Fruit fly (Drosophila melanogaster) whole organism, embryonic: Measurements from ENCODE around the gene Elal.

Experiments
- Abd-B ChIP-seq: fragments of 200-800 bp; sonication (Bioruptor generic); optimal IDR thresholded peaks from 2 replicates; lab custom pipeline; 2018; ENCODE audit warnings: missing biosample characterization, mild to moderate bottlenecking, missing genetic modification characterization, moderate library complexity
- BEAF-32 ChIP-seq: fragments of 200-800 bp; sonication (Bioruptor generic); optimal IDR thresholded peaks from 3 replicates; lab custom pipeline; 2017; ENCODE audit warnings: missing biosample characterization, missing genetic modification characterization, mild to moderate bottlenecking, moderate library complexity, missing genetic modification reagents
- CG10462 ChIP-seq: fragments of 200-800 bp; sonication (Bioruptor generic); optimal IDR thresholded peaks from 2 replicates; lab custom pipeline; 2016; ENCODE audit warnings: missing biosample characterization, missing genetic modification characterization
- CG11456 ChIP-seq: fragments of 200-800 bp; sonication (Bioruptor generic); IDR thresholded peaks from 3 replicates; pipeline ENCODE4 v1.3.6; 2022; ENCODE audit warnings: missing biosample characterization, missing genetic modification characterization
- CG11723 ChIP-seq: fragments of 200-800 bp; sonication (Bioruptor generic); optimal IDR thresholded peaks from 2 replicates; lab custom pipeline; 2017; ENCODE audit warnings: missing biosample characterization, mild to moderate bottlenecking, missing genetic modification characterization
- CG12104 ChIP-seq: fragments of 200-800 bp; sonication (Bioruptor generic); optimal IDR thresholded peaks from 3 replicates; lab custom pipeline; 2016; ENCODE audit warnings: missing biosample characterization, missing genetic modification characterization
- CG12155 ChIP-seq: fragments of 200-800 bp; sonication (Bioruptor generic); optimal IDR thresholded peaks from 3 replicates; lab custom pipeline; 2016; ENCODE audit warnings: missing biosample characterization, missing genetic modification characterization
- CG13775 ChIP-seq: fragments of 200-800 bp; sonication (Bioruptor generic); optimal IDR thresholded peaks from 3 replicates; lab custom pipeline; 2017; ENCODE audit warnings: missing biosample characterization, mild to moderate bottlenecking, missing genetic modification characterization
- CG14965 ChIP-seq: fragments of 200-800 bp; sonication (Bioruptor generic); optimal IDR thresholded peaks from 2 replicates; lab custom pipeline; 2016; ENCODE audit warnings: missing biosample characterization, missing genetic modification characterization, borderline replicate concordance
- CG17328 ChIP-seq: fragments of 200-800 bp; sonication (Bioruptor generic); IDR thresholded peaks from 2 replicates; pipeline ENCODE4 v1.3.6; 2022; ENCODE audit warnings: missing biosample characterization, missing genetic modification characterization
- CG17361 ChIP-seq: fragments of 200-800 bp; sonication (Bioruptor generic); IDR thresholded peaks from 3 replicates; pipeline ENCODE4 v1.3.6; 2022; ENCODE audit warnings: missing biosample characterization, missing genetic modification characterization
- CG17612 ChIP-seq: fragments of 200-800 bp; sonication (Bioruptor generic); IDR thresholded peaks from 2 replicates; pipeline ENCODE4 v1.3.6; 2022; ENCODE audit warnings: missing biosample characterization, missing genetic modification characterization
- CG18262 ChIP-seq: fragments of 200-800 bp; optimal IDR thresholded peaks from 3 replicates; lab custom pipeline; 2019; ENCODE audit warnings: missing biosample characterization, mild to moderate bottlenecking, missing genetic modification characterization, moderate library complexity
- CG18476 ChIP-seq: fragments of 200-800 bp; sonication (Bioruptor generic); optimal IDR thresholded peaks from 2 replicates; lab custom pipeline; 2016; ENCODE audit warnings: missing biosample characterization, mild to moderate bottlenecking, missing genetic modification characterization
- CG18764 ChIP-seq: fragments of 200-800 bp; sonication (Bioruptor generic); optimal IDR thresholded peaks from 3 replicates; lab custom pipeline; 2016; ENCODE audit warnings: missing biosample characterization, missing genetic modification characterization
- CG2116 ChIP-seq: fragments of 200-800 bp; sonication (Bioruptor generic); optimal IDR thresholded peaks from 3 replicates; lab custom pipeline; 2018; ENCODE audit warnings: missing biosample characterization, mild to moderate bottlenecking, missing genetic modification characterization
- CG2199 ChIP-seq: fragments of 200-800 bp; sonication (Bioruptor generic); IDR thresholded peaks from 3 replicates; pipeline ENCODE4 v1.3.6; 2022; ENCODE audit warnings: missing biosample characterization, missing genetic modification characterization
- CG30403 ChIP-seq: fragments of 200-800 bp; sonication (Bioruptor generic); optimal IDR thresholded peaks from 3 replicates; lab custom pipeline; 2016; ENCODE audit warnings: missing biosample characterization, missing genetic modification characterization
- CG31365 ChIP-seq: fragments of 200-800 bp; sonication (Bioruptor generic); optimal IDR thresholded peaks from 2 replicates; lab custom pipeline; 2018; ENCODE audit warnings: missing biosample characterization, mild to moderate bottlenecking, missing genetic modification characterization
- CG4282 ChIP-seq: fragments of 200-800 bp; sonication (Bioruptor generic); optimal IDR thresholded peaks from 2 replicates; lab custom pipeline; 2016; ENCODE audit warnings: missing biosample characterization, missing genetic modification characterization
- CG4730 ChIP-seq: fragments of 200-800 bp; sonication (Bioruptor generic); IDR thresholded peaks from 2 replicates; pipeline ENCODE4 v1.3.6; 2022; ENCODE audit warnings: missing biosample characterization, missing genetic modification characterization
- CG4820 ChIP-seq: fragments of 200-800 bp; sonication (Bioruptor generic); optimal IDR thresholded peaks from 3 replicates; lab custom pipeline; 2016; ENCODE audit warnings: missing biosample characterization, missing genetic modification characterization
- CG7745 ChIP-seq: fragments of 200-800 bp; sonication (Bioruptor generic); optimal IDR thresholded peaks from 2 replicates; lab custom pipeline; 2018; ENCODE audit warnings: missing biosample characterization, mild to moderate bottlenecking, missing genetic modification characterization, moderate library complexity
- CG8290 ChIP-seq, 3 experiments: fragments of 200-800 bp; sonication (Bioruptor generic); optimal IDR thresholded peaks; 2 replicates each; lab custom pipeline; 2016 to 2019; ENCODE audit warnings: missing biosample characterization in 3 of 3, missing genetic modification characterization in 3 of 3, mild to moderate bottlenecking in 2 of 3, moderate library complexity in 1 of 3
- D19A ChIP-seq: fragments of 200-800 bp; optimal IDR thresholded peaks from 3 replicates; lab custom pipeline; 2019; ENCODE audit warnings: missing biosample characterization, mild to moderate bottlenecking, missing genetic modification characterization, moderate library complexity
- E2f1 ChIP-seq: fragments of 200-800 bp; sonication (Bioruptor generic); IDR thresholded peaks from 2 replicates; pipeline ENCODE4 v1.3.6; 2022; ENCODE audit warnings: missing biosample characterization, missing genetic modification characterization
- ERR ChIP-seq: fragments of 200-800 bp; sonication (Bioruptor generic); optimal IDR thresholded peaks from 2 replicates; lab custom pipeline; 2016; ENCODE audit warnings: missing biosample characterization, missing genetic modification characterization
- H2.0 ChIP-seq: fragments of 200-800 bp; sonication (Bioruptor generic); IDR thresholded peaks from 2 replicates; pipeline ENCODE4 v1.3.6; 2022; ENCODE audit warnings: missing biosample characterization, missing genetic modification characterization
- Mes4 ChIP-seq: fragments of 200-800 bp; sonication (Bioruptor generic); optimal IDR thresholded peaks from 2 replicates; lab custom pipeline; 2016; ENCODE audit warnings: missing biosample characterization, missing genetic modification characterization
- Myb ChIP-seq: fragments of 200-800 bp; sonication (Bioruptor generic); optimal IDR thresholded peaks from 2 replicates; lab custom pipeline; 2016; ENCODE audit warnings: missing biosample characterization, missing genetic modification characterization
- NC2β ChIP-seq: fragments of 200-800 bp; sonication (Bioruptor generic); optimal IDR thresholded peaks from 2 replicates; lab custom pipeline; 2016; ENCODE audit warnings: missing biosample characterization, missing genetic modification characterization
- Oaz ChIP-seq: fragments of 200-800 bp; sonication (Bioruptor generic); IDR thresholded peaks from 2 replicates; pipeline ENCODE4 v1.3.6; 2022; ENCODE audit warnings: missing biosample characterization, missing genetic modification characterization
- Sox100B ChIP-seq: fragments of 200-800 bp; sonication (Bioruptor generic); optimal IDR thresholded peaks from 3 replicates; lab custom pipeline; 2018; ENCODE audit warnings: missing biosample characterization, mild to moderate bottlenecking, missing genetic modification characterization
- Vsx1 ChIP-seq: fragments of 200-800 bp; sonication (Bioruptor generic); optimal IDR thresholded peaks from 2 replicates; lab custom pipeline; 2017; ENCODE audit warnings: missing biosample characterization, mild to moderate bottlenecking, missing genetic modification characterization, missing genetic modification reagents
- az2 ChIP-seq: fragments of 200-800 bp; sonication (Bioruptor generic); optimal IDR thresholded peaks from 3 replicates; lab custom pipeline; 2016; ENCODE audit warnings: missing biosample characterization, missing genetic modification characterization
- br ChIP-seq: fragments of >200 bp; optimal IDR thresholded peaks from 2 replicates; lab custom pipeline; 2017
- cad ChIP-seq: fragments of >200 bp; optimal IDR thresholded peaks from 2 replicates; lab custom pipeline; 2017; ENCODE audit warnings: missing biosample characterization, missing genetic modification characterization
- chn ChIP-seq: fragments of 200-800 bp; sonication (Bioruptor generic); optimal IDR thresholded peaks from 2 replicates; lab custom pipeline; 2016; ENCODE audit warnings: missing biosample characterization, missing genetic modification characterization
- crp ChIP-seq, 2 experiments: fragments of 200-800 bp; sonication (Bioruptor generic); optimal IDR thresholded peaks; 2 replicates in 1 of 2; 3 replicates in 1 of 2; lab custom pipeline; 2017; ENCODE audit warnings: missing biosample characterization in 2 of 2, missing genetic modification characterization in 2 of 2, mild to moderate bottlenecking in 1 of 2, moderate library complexity in 1 of 2
- emc ChIP-seq: fragments of 200-800 bp; sonication (Bioruptor generic); optimal IDR thresholded peaks from 2 replicates; lab custom pipeline; 2016; ENCODE audit warnings: missing biosample characterization, missing genetic modification characterization
- fru ChIP-seq: fragments of >200 bp; optimal IDR thresholded peaks from 2 replicates; lab custom pipeline; 2017
- ftz-f1 ChIP-seq: fragments of 200-800 bp; sonication (Bioruptor generic); optimal IDR thresholded peaks from 2 replicates; lab custom pipeline; 2016; ENCODE audit warnings: missing biosample characterization, missing genetic modification characterization
- inv ChIP-seq: fragments of 200-800 bp; sonication (Bioruptor generic); IDR thresholded peaks from 2 replicates; pipeline ENCODE4 v1.3.6; 2022; ENCODE audit warnings: missing biosample characterization, missing genetic modification characterization; ENCODE audit not compliant: partially characterized antibody
- otp ChIP-seq: fragments of 200-800 bp; sonication (Bioruptor generic); IDR thresholded peaks from 3 replicates; pipeline ENCODE4, ENCODE4 v1.3.6; 2022; ENCODE audit warnings: missing biosample characterization, missing genetic modification characterization
- pb ChIP-seq: fragments of 200-800 bp; sonication (Bioruptor generic); optimal IDR thresholded peaks from 3 replicates; lab custom pipeline; 2016; ENCODE audit warnings: missing biosample characterization, missing genetic modification characterization
- ro ChIP-seq: fragments of 200-800 bp; sonication (Bioruptor generic); IDR thresholded peaks from 2 replicates; pipeline ENCODE4 v1.3.6; 2022; ENCODE audit warnings: missing biosample characterization, missing genetic modification characterization
- row ChIP-seq: fragments of 200-800 bp; sonication (Bioruptor generic); IDR thresholded peaks from 3 replicates; pipeline ENCODE4 v1.3.6; 2022; ENCODE audit warnings: missing biosample characterization, missing genetic modification characterization
- scrt ChIP-seq: fragments of 200-800 bp; sonication (Bioruptor generic); optimal IDR thresholded peaks from 2 replicates; lab custom pipeline; 2018; ENCODE audit warnings: missing biosample characterization, mild to moderate bottlenecking, missing genetic modification characterization, moderate library complexity
- shn ChIP-seq: fragments of 200-800 bp; sonication (Bioruptor generic); optimal IDR thresholded peaks from 3 replicates; lab custom pipeline; 2016; ENCODE audit warnings: missing biosample characterization, missing genetic modification characterization
- sob ChIP-seq: fragments of 200-800 bp; sonication (Bioruptor generic); IDR thresholded peaks from 2 replicates; pipeline ENCODE4 v1.3.6; 2022; ENCODE audit warnings: missing biosample characterization, missing genetic modification characterization
- trem ChIP-seq: fragments of 200-800 bp; optimal IDR thresholded peaks from 3 replicates; lab custom pipeline; 2019; ENCODE audit warnings: missing biosample characterization, mild to moderate bottlenecking, missing genetic modification characterization, moderate library complexity
- z ChIP-seq: fragments of 200-800 bp; sonication (Bioruptor generic); IDR thresholded peaks from 3 replicates; pipeline ENCODE4 v1.3.6; 2022; ENCODE audit warnings: missing biosample characterization, missing genetic modification characterization
- zfh2 ChIP-seq: fragments of 200-800 bp; sonication (Bioruptor generic); optimal IDR thresholded peaks from 2 replicates; lab custom pipeline; 2016; ENCODE audit warnings: missing biosample characterization, missing genetic modification characterization

The Elal gene

dm6 chr3R:24829887-24830351 lies 35.2 kb upstream of the Elal start, which contains the start of the genes Kaz and CG43273 (continued):
- peak; percentile 59 for TF ChIP-seq sob (GFP tag; lab: Robert Waterston, UW)
- TF ChIP-seq CG11456 (GFP tag; lab: Robert Waterston, UW), result no peak
- peak; percentile 27 for TF ChIP-seq BEAF-32 (GFP tag; lab: Kevin White, UChicago)
- TF ChIP-seq pb (GFP tag; lab: Kevin White, UChicago), result no peak
- TF ChIP-seq Oaz (GFP tag; lab: Robert Waterston, UW), result no peak
- no peak for TF ChIP-seq emc (GFP tag; lab: Kevin White, UChicago)
- no peak for TF ChIP-seq ro (GFP tag; lab: Robert Waterston, UW)
- TF ChIP-seq trem (tag; lab: Kevin White, UChicago), result peak; percentile 86
- no peak for TF ChIP-seq shn (GFP tag; lab: Kevin White, UChicago)
- no peak for TF ChIP-seq z (GFP tag; lab: Robert Waterston, UW)
- no peak for TF ChIP-seq CG17612 (GFP tag; lab: Robert Waterston, UW)
- TF ChIP-seq CG18764, result no peak
- TF ChIP-seq ftz-f1 (GFP tag; lab: Kevin White, UChicago), result no peak
- TF ChIP-seq CG14965 (GFP tag; lab: Kevin White, UChicago), result no peak
- TF ChIP-seq fru (lab: Kevin White, UChicago), result no peak
- TF ChIP-seq Mes4 (GFP tag; lab: Kevin White, UChicago), result no peak
- TF ChIP-seq Myb (GFP tag; lab: Kevin White, UChicago), result no peak
- no peak for TF ChIP-seq CG2199
- TF ChIP-seq CG11723 (GFP tag; lab: Kevin White, UChicago), result no peak
- peak; percentile 20 for TF ChIP-seq zfh2 (GFP tag; lab: Kevin White, UChicago)
- no peak for TF ChIP-seq CG31365 (tag; lab: Kevin White, UChicago)
- TF ChIP-seq H2.0 (GFP tag; lab: Robert Waterston, UW), result no peak; the same call in 1 of the 2 replicates
- no peak for TF ChIP-seq CG7745 (tag; lab: Kevin White, UChicago)
- peak; percentile 0 for TF ChIP-seq CG12104 (GFP tag; lab: Kevin White, UChicago)
- TF ChIP-seq CG4820 (GFP tag; lab: Kevin White, UChicago), result peak; percentile 42
- TF ChIP-seq ERR (GFP tag; lab: Kevin White, UChicago), result no peak
- no peak for TF ChIP-seq NC2β (GFP tag; lab: Kevin White, UChicago)
- no peak for TF ChIP-seq br
- TF ChIP-seq CG18262, result no peak
- peak; percentile 12 for TF ChIP-seq CG8290 (GFP tag; optimal IDR thresholded peaks at IDR 0.05; lab: Kevin White, UChicago)
- no peak for TF ChIP-seq CG8290 (tag; optimal IDR thresholded peaks at IDR 0.05; lab: Kevin White, UChicago)
- TF ChIP-seq cad (GFP tag; lab: Kevin White, UChicago), result no peak
- TF ChIP-seq CG30403, result peak; percentile 77
- no peak for TF ChIP-seq E2f1 (GFP tag; lab: Robert Waterston, UW)
- peak; percentile 42 for TF ChIP-seq scrt (GFP tag; lab: Kevin White, UChicago)
- TF ChIP-seq CG12155 (GFP tag; lab: Kevin White, UChicago), result peak; percentile 61
- no peak for TF ChIP-seq Sox100B (GFP tag; lab: Kevin White, UChicago)
- peak; percentile 44 for TF ChIP-seq CG10462 (GFP tag; lab: Kevin White, UChicago)
- TF ChIP-seq CG18476 (GFP tag; lab: Kevin White, UChicago), result peak; percentile 31
- peak; percentile 66 for TF ChIP-seq CG13775 (GFP tag; lab: Kevin White, UChicago)
- TF ChIP-seq CG17328 (GFP tag; lab: Robert Waterston, UW), result peak; percentile 33; the same call in 1 of the 2 replicates
- peak; percentile 34 to 89 for TF ChIP-seq crp (GFP tag; optimal IDR thresholded peaks at IDR 0.05; lab: Kevin White, UChicago)
- TF ChIP-seq CG17361 (GFP tag; lab: Robert Waterston, UW), result no peak; the same call in 2 of the 3 replicates
- TF ChIP-seq inv (GFP tag; lab: Robert Waterston, UW), result no peak
- TF ChIP-seq Vsx1 (GFP tag; lab: Kevin White, UChicago), result no peak
- no peak for TF ChIP-seq otp (GFP tag; lab: Robert Waterston, UW)
- no peak for TF ChIP-seq D19A
- no peak for TF ChIP-seq CG4730 (GFP tag; lab: Robert Waterston, UW)
- TF ChIP-seq CG2116, result peak; percentile 60
- TF ChIP-seq chn (GFP tag; lab: Kevin White, UChicago), result peak; percentile 17
- TF ChIP-seq Abd-B (GFP tag; lab: Kevin White, UChicago), result peak; percentile 81
- peak; percentile 94 for TF ChIP-seq row (GFP tag; lab: Robert Waterston, UW)
- peak; percentile 55 for TF ChIP-seq az2 (GFP tag; lab: Kevin White, UChicago)
- TF ChIP-seq CG4282, result no peak
